Worm (Caenorhabditis elegans) whole organism, L2 larva: ENCODE data around the gene R02C2.1.

Source experiments
- C34F6.9 ChIP-seq: fragments of 150-350 bp; optimal IDR thresholded peaks from 2 replicates; lab custom pipeline; 2014; ENCODE audit warnings: missing biosample characterization, missing genetic modification characterization
- R02D3.7 ChIP-seq: fragments of 150-350 bp; optimal IDR thresholded peaks from 2 replicates; lab custom pipeline; 2014; ENCODE audit warnings: missing biosample characterization, missing genetic modification characterization
- Y55F3AM.14 ChIP-seq: fragments of 200-800 bp; sonication (Bioruptor generic); optimal IDR thresholded peaks from 2 replicates; lab custom pipeline; 2018; ENCODE audit warnings: mild to moderate bottlenecking, missing genetic modification characterization, missing compliant biosample characterization
- ZK546.5 ChIP-seq: sonication (generic microtip); optimal IDR thresholded peaks from 2 replicates; lab custom pipeline; 2017; ENCODE audit warnings: missing biosample characterization, missing genetic modification characterization
- alr-1 ChIP-seq: fragments of 150-350 bp; optimal IDR thresholded peaks from 2 replicates; lab custom pipeline; 2014; ENCODE audit warnings: missing biosample characterization, missing genetic modification characterization
- aly-2 ChIP-seq: fragments of 150-350 bp; optimal IDR thresholded peaks from 2 replicates; lab custom pipeline; 2014; ENCODE audit warnings: missing biosample characterization, missing genetic modification characterization
- ama-1 ChIP-seq: fragments of 150-350 bp; optimal IDR thresholded peaks from 2 replicates; lab custom pipeline; 2018; ENCODE audit warnings: inconsistent platforms
- blmp-1 ChIP-seq: sonication (generic microtip); optimal IDR thresholded peaks from 2 replicates; lab custom pipeline; 2017; ENCODE audit warnings: missing genetic modification characterization, mild to moderate bottlenecking, missing compliant biosample characterization, antibody characterized with exemption, moderate library complexity; ENCODE audit not compliant: insufficient read depth
- ceh-16 ChIP-seq: fragments of 150-350 bp; optimal IDR thresholded peaks from 2 replicates; lab custom pipeline; 2014; ENCODE audit warnings: missing biosample characterization, missing genetic modification characterization
- ceh-82 ChIP-seq: fragments of 150-350 bp; optimal IDR thresholded peaks from 2 replicates; lab custom pipeline; 2014; ENCODE audit warnings: missing biosample characterization, missing genetic modification characterization
- crh-2 ChIP-seq: sonication (generic microtip); optimal IDR thresholded peaks from 2 replicates; lab custom pipeline; 2017; ENCODE audit warnings: missing biosample characterization, missing genetic modification characterization
- elt-1 ChIP-seq: fragments of 150-350 bp; optimal IDR thresholded peaks from 2 replicates; lab custom pipeline; 2014; ENCODE audit warnings: missing biosample characterization, missing genetic modification characterization
- fos-1 ChIP-seq: fragments of 150-350 bp; optimal IDR thresholded peaks from 2 replicates; lab custom pipeline; 2014; ENCODE audit warnings: missing biosample characterization, missing genetic modification characterization
- gmeb-1 ChIP-seq: fragments of 150-350 bp; optimal IDR thresholded peaks from 2 replicates; lab custom pipeline; 2014; ENCODE audit warnings: missing biosample characterization, missing genetic modification characterization
- lin-11 ChIP-seq: fragments of 150-350 bp; sonication (generic microtip); optimal IDR thresholded peaks from 2 replicates; lab custom pipeline; 2014; ENCODE audit warnings: missing biosample characterization, missing genetic modification characterization, inconsistent platforms, mixed read lengths
- lin-39 ChIP-seq: fragments of 150-350 bp; optimal IDR thresholded peaks from 2 replicates; lab custom pipeline; 2014; ENCODE audit warnings: missing biosample characterization, missing genetic modification reagents, missing genetic modification characterization
- lsy-2 ChIP-seq, 2 experiments: fragments of 150-350 bp in 1 of 2; sonication (generic microtip) in 1 of 2; optimal IDR thresholded peaks; 2 replicates each; lab custom pipeline; 2014 to 2017; ENCODE audit warnings: missing biosample characterization in 2 of 2, missing genetic modification characterization in 2 of 2
- mab-5 ChIP-seq: fragments of 150-350 bp; optimal IDR thresholded peaks from 2 replicates; lab custom pipeline; 2014; ENCODE audit warnings: missing biosample characterization, missing genetic modification characterization
- mbf-1 ChIP-seq: sonication (generic microtip); optimal IDR thresholded peaks from 2 replicates; lab custom pipeline; 2017; ENCODE audit warnings: missing biosample characterization, missing genetic modification characterization
- nhr-11 ChIP-seq: fragments of 150-350 bp; optimal IDR thresholded peaks from 2 replicates; lab custom pipeline; 2014; ENCODE audit warnings: missing biosample characterization, missing genetic modification characterization
- nhr-12 ChIP-seq: fragments of 150-350 bp; optimal IDR thresholded peaks from 2 replicates; lab custom pipeline; 2014; ENCODE audit warnings: missing biosample characterization, missing genetic modification characterization
- nhr-129 ChIP-seq: fragments of 150-350 bp; optimal IDR thresholded peaks from 2 replicates; lab custom pipeline; 2014; ENCODE audit warnings: missing biosample characterization, missing genetic modification characterization
- nhr-237 ChIP-seq: fragments of 150-350 bp; optimal IDR thresholded peaks from 2 replicates; lab custom pipeline; 2014; ENCODE audit warnings: missing biosample characterization, missing genetic modification characterization
- nhr-25 ChIP-seq: fragments of 150-350 bp; sonication (generic microtip); optimal IDR thresholded peaks from 3 replicates; lab custom pipeline; 2014; ENCODE audit warnings: missing biosample characterization, missing genetic modification characterization
- nhr-6 ChIP-seq: fragments of 150-350 bp; optimal IDR thresholded peaks from 2 replicates; lab custom pipeline; 2014; ENCODE audit warnings: missing biosample characterization, missing genetic modification characterization
- nhr-77 ChIP-seq: fragments of 150-350 bp; optimal IDR thresholded peaks from 2 replicates; lab custom pipeline; 2014; ENCODE audit warnings: missing biosample characterization, missing genetic modification characterization
- peb-1 ChIP-seq: fragments of 150-350 bp; optimal IDR thresholded peaks from 2 replicates; lab custom pipeline; 2014; ENCODE audit warnings: missing biosample characterization, missing genetic modification characterization
- sem-4 ChIP-seq: fragments of 150-350 bp; optimal IDR thresholded peaks from 2 replicates; lab custom pipeline; 2014; ENCODE audit warnings: missing biosample characterization, missing genetic modification reagents, missing genetic modification characterization
- skn-1 ChIP-seq: sonication (generic microtip); optimal IDR thresholded peaks from 2 replicates; lab custom pipeline; 2017; ENCODE audit warnings: missing biosample characterization, missing genetic modification characterization
- sma-9 ChIP-seq, 2 experiments: fragments of 150-350 bp in 1 of 2; sonication (generic microtip) in 1 of 2; optimal IDR thresholded peaks; 2 replicates each; lab custom pipeline; 2014 to 2016; ENCODE audit warnings: missing genetic modification characterization in 2 of 2, mild to moderate bottlenecking in 1 of 2, missing biosample characterization in 1 of 2, missing compliant biosample characterization in 1 of 2, missing genetic modification reagents in 1 of 2, moderate library complexity in 1 of 2
- snpc-4 ChIP-seq: fragments of 150-350 bp; optimal IDR thresholded peaks from 2 replicates; lab custom pipeline; 2014; ENCODE audit warnings: missing biosample characterization, missing genetic modification characterization
- unc-39 ChIP-seq: fragments of 150-350 bp; optimal IDR thresholded peaks from 2 replicates; lab custom pipeline; 2014; ENCODE audit warnings: missing biosample characterization, missing genetic modification characterization
- zag-1 ChIP-seq: fragments of 150-350 bp; optimal IDR thresholded peaks from 2 replicates; lab custom pipeline; 2014; ENCODE audit warnings: missing biosample characterization, missing genetic modification characterization
- ztf-1 ChIP-seq: fragments of 200-800 bp; sonication (Bioruptor generic); conservative IDR thresholded peaks from 2 replicates; pipeline ENCODE4 v1.3.6; 2022; ENCODE audit warnings: missing genetic modification characterization, missing compliant biosample characterization
- ztf-4 ChIP-seq: fragments of 150-350 bp; optimal IDR thresholded peaks from 2 replicates; lab custom pipeline; 2014; ENCODE audit warnings: missing biosample characterization, missing genetic modification characterization

R02C2.1 gene

DNA sequence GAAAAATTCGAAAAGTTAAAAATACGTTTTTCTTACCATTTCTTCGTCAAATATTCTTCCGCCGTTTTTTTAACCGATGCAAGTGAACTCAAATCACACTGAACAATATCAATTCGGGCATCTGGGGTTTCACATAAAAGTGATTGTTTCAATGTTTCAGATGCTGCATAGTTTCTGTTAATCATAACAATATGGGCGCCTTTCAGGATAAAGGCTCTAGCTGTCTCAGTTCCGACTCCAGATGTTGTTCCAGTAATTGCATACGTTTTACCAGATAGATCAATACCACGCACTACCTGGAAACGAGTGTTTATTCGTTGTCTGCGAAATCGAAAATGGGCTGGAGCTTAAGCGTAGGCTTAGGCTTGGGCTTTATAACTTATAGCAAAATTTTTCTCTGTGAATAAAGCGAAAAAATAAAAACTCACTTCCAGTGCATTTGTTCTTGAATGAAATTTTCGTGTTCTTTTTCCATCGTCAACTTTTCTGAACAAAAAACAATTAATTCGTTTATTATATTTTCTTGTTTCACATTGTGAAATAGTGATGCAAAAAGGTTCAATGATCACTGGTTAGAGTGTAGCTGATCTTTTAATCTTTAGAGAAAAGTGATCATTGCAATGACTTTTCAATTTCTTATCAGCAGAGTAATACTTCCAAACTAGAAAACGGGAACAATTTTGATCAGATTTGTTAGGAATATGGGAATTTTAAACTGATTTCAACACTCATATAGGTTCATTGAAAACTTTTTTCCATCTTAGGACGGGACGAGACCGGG lies 26.4 kb downstream of the R02C2.1 start:
- TF ChIP-seq elt-1 (tag; lab: Kevin White, UChicago) (no peak), nhr-25 (no peak), ztf-1 (GFP tag; lab: Robert Waterston, UW) (no peak), peb-1 (tag; lab: Kevin White, UChicago) (no peak), fos-1 (tag; lab: Kevin White, UChicago) (peak; percentile 36), lsy-2 (tag; optimal IDR thresholded peaks at IDR 0.05; lab: Kevin White, UChicago) (peak in 1 of 2 experiments; percentile 13), gmeb-1 (tag; lab: Kevin White, UChicago) (peak; percentile 26), nhr-11 (tag; lab: Kevin White, UChicago) (no peak), ceh-82 (no peak), sma-9 (GFP tag; optimal IDR thresholded peaks at IDR 0.05; lab: Kevin White, UChicago) (peak; percentile 66), sma-9 (tag; optimal IDR thresholded peaks at IDR 0.05; lab: Kevin White, UChicago) (no peak), mab-5 (tag; lab: Kevin White, UChicago) (no peak), alr-1 (no peak), R02D3.7 (no peak), nhr-237 (tag; lab: Kevin White, UChicago) (no peak), nhr-129 (tag; lab: Kevin White, UChicago) (peak; percentile 79), skn-1 (no peak), lin-39 (tag; lab: Kevin White, UChicago) (no peak), crh-2 (peak; percentile 8), sem-4 (tag; lab: Kevin White, UChicago) (no peak), nhr-6 (tag; lab: Kevin White, UChicago) (no peak), Y55F3AM.14 (GFP tag; lab: Kevin White, UChicago) (no peak), mbf-1 (no peak), lin-11 (tag; lab: Kevin White, UChicago) (no peak), ztf-4 (tag; lab: Kevin White, UChicago) (no peak), ceh-16 (tag; lab: Kevin White, UChicago) (no peak), blmp-1 (tag; lab: Kevin White, UChicago) (no peak), snpc-4 (tag; lab: Kevin White, UChicago) (no peak)

DNA sequence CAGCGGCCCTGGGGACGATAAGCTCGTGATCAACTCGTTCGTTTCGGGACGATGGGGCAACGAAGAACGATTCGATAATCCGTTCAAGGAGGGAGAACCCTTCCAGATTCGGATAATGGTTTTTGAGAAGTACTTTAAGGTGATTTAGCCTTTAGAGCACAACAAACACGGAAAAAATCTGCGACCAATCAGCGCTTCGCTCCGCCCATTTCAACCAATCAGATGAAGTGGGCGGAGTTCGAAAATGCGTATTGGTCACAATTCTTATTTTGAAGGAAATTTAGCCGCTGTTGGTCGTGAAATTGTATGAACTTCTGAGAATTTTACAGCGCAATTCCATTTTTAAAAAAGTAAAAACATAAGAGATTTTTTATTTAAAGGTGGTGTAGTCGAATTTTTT lies 31.2 kb downstream of the R02C2.1 start:
- TF ChIP-seq nhr-129 (tag; lab: Kevin White, UChicago), result no peak
- TF ChIP-seq nhr-25, result no peak
- TF ChIP-seq blmp-1 (tag; lab: Kevin White, UChicago), result no peak
- no peak for TF ChIP-seq snpc-4 (tag; lab: Kevin White, UChicago)
- TF ChIP-seq skn-1, result no peak
- TF ChIP-seq zag-1 (tag; lab: Kevin White, UChicago), result no peak
- no peak for TF ChIP-seq nhr-6 (tag; lab: Kevin White, UChicago)
- TF ChIP-seq nhr-12 (tag; lab: Kevin White, UChicago), result no peak
- TF ChIP-seq C34F6.9, result no peak
- no peak for TF ChIP-seq lin-11 (tag; lab: Kevin White, UChicago)
- no peak for TF ChIP-seq ceh-16 (tag; lab: Kevin White, UChicago)
- TF ChIP-seq ama-1, result no peak
- no peak for TF ChIP-seq fos-1 (tag; lab: Kevin White, UChicago)
- TF ChIP-seq lin-39 (tag; lab: Kevin White, UChicago), result no peak
- no peak for TF ChIP-seq crh-2
- TF ChIP-seq, all 48 proteins: peak for 0

DNA sequence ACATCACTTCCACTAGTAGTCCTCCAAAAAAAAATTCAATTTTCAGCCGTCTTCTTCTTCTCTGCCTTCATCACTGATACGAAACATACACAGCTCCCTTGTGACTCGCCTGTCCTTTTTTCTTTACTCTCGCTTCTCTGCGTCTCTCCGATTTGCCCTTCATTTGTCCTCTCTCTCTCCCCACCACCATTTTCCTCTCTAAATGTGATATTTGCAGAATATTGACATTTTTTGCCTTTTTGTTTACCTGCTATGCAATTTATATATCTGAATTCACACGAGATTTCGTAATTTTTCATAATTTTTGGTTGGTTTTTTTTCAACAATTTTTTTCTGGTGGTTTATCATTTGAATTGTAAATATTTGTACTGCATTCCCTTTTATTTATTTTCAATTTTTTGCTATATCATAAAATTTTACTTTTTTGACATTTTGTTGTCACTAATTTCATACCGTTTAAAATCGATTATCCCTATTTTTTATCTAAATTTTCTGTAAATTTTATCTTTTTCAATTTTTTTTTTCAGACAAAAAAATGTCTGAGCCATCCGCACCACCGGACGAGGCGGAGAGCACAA lies 34.0 kb downstream of the R02C2.1 start, which contains the start of gene lec-12:
lec-12 (plus strand) TSS at position 528 of the 578 bp plus-strand sequence.
- TF ChIP-seq crh-2 (peak; percentile 6), ama-1 (no peak), fos-1 (tag; lab: Kevin White, UChicago) (peak; percentile 12), skn-1 (no peak), nhr-6 (tag; lab: Kevin White, UChicago) (no peak), sem-4 (tag; lab: Kevin White, UChicago) (no peak), lin-11 (tag; lab: Kevin White, UChicago) (no peak), unc-39 (tag; lab: Kevin White, UChicago) (no peak), gmeb-1 (tag; lab: Kevin White, UChicago) (peak; percentile 14), nhr-12 (tag; lab: Kevin White, UChicago) (no peak), aly-2 (tag; lab: Kevin White, UChicago) (no peak), ceh-16 (tag; lab: Kevin White, UChicago) (no peak), blmp-1 (tag; lab: Kevin White, UChicago) (no peak), nhr-129 (tag; lab: Kevin White, UChicago) (peak; percentile 67), Y55F3AM.14 (GFP tag; lab: Kevin White, UChicago) (no peak), zag-1 (tag; lab: Kevin White, UChicago) (no peak), nhr-77 (no peak), lsy-2 (tag; optimal IDR thresholded peaks at IDR 0.05; lab: Kevin White, UChicago) (no peak), ZK546.5 (tag; lab: Kevin White, UChicago) (no peak), sma-9 (GFP tag; optimal IDR thresholded peaks at IDR 0.05; lab: Kevin White, UChicago) (no peak), sma-9 (tag; optimal IDR thresholded peaks at IDR 0.05; lab: Kevin White, UChicago) (no peak), ztf-1 (GFP tag; lab: Robert Waterston, UW) (no peak), R02D3.7 (no peak), peb-1 (tag; lab: Kevin White, UChicago) (no peak)
